Worm (Caenorhabditis elegans): ENCODE results near the gene gldi-9.
A peak's percentile ranks its signal among the peaks of the same experiment; 100 is the strongest.

gldi-9 gene

ce11 chrIII:2785840-2786239 lies 29.7 kb upstream of the gldi-9 start, which contains the start of gene Y71H2AM.20 (continued):
- TF ChIP-seq dve-1 (tag; optimal IDR thresholded peaks at IDR 0.05) (peak; percentile 69), sdc-2 (tag; optimal IDR thresholded peaks at IDR 0.05) (no peak), elt-2 (tag; optimal IDR thresholded peaks at IDR 0.05) (peak; percentile 72), ref-2 (tag; optimal IDR thresholded peaks at IDR 0.05) (peak; percentile 92), hlh-30 (tag; optimal IDR thresholded peaks at IDR 0.05; ENCODE audit: insufficient read depth) (peak; percentile 54)

- no peak for TF ChIP-seq ceh-22 (tag; optimal IDR thresholded peaks at IDR 0.05)
- TF ChIP-seq syd-9 (tag; optimal IDR thresholded peaks at IDR 0.05), result no peak
- TF ChIP-seq ceh-48 (tag; optimal IDR thresholded peaks at IDR 0.05), result no peak
- TF ChIP-seq nhr-232 (tag; optimal IDR thresholded peaks at IDR 0.05), result no peak
- no peak for TF ChIP-seq tbx-7 (tag; optimal IDR thresholded peaks at IDR 0.05)
- TF ChIP-seq unc-3 (GFP tag; conservative IDR thresholded peaks at IDR 0.05), result no peak
- TF ChIP-seq unc-3 (tag; optimal IDR thresholded peaks at IDR 0.05), result no peak
- TF ChIP-seq T23F11.4 (GFP tag; optimal IDR thresholded peaks at IDR 0.05), result no peak
- TF ChIP-seq pax-1 (tag; optimal IDR thresholded peaks at IDR 0.05), result no peak
- TF ChIP-seq gmeb-2 (tag; optimal IDR thresholded peaks at IDR 0.05), result no peak
- no peak for TF ChIP-seq Y22D7AL.16 (tag; optimal IDR thresholded peaks at IDR 0.05)
- TF ChIP-seq pag-3 (tag; optimal IDR thresholded peaks at IDR 0.05; ENCODE audit: borderline replicate concordance), result no peak
- no peak for TF ChIP-seq pros-1 (tag; optimal IDR thresholded peaks at IDR 0.05)
- TF ChIP-seq tbx-2 (tag; optimal IDR thresholded peaks at IDR 0.05), result no peak
- TF ChIP-seq K02D7.2 (tag; optimal IDR thresholded peaks at IDR 0.05), result no peak
- no peak for TF ChIP-seq fkh-10 (GFP tag; optimal IDR thresholded peaks at IDR 0.05)
- no peak for TF ChIP-seq ahr-1 (tag; optimal IDR thresholded peaks at IDR 0.05)
- no peak for TF ChIP-seq sdc-2 (tag; optimal IDR thresholded peaks at IDR 0.05)
- TF ChIP-seq ztf-16 (tag; optimal IDR thresholded peaks at IDR 0.05), result no peak
- TF ChIP-seq dmd-4 (tag; optimal IDR thresholded peaks at IDR 0.05; ENCODE audit: borderline replicate concordance), result no peak
Measured at ce11 chrIII:2781833-2782232, 25.7 kb upstream of the gldi-9 start.

- TF ChIP-seq nfya-1 (tag; optimal IDR thresholded peaks at IDR 0.05) (peak; percentile 15), ceh-34 (tag; optimal IDR thresholded peaks at IDR 0.05) (no peak)
Measured at ce11 chrIII:2780793-2781192, 24.6 kb upstream of the gldi-9 start, which contains the start of gene Y71H2AM.6. TSS of gene Y71H2AM.6 (plus strand) at chrIII:2781056.

- peak; percentile 99 for TF ChIP-seq ceh-48 (tag; optimal IDR thresholded peaks at IDR 0.05)
- TF ChIP-seq hlh-13 (GFP tag; optimal IDR thresholded peaks at IDR 0.05), result no peak
Measured at ce11 chrIII:2780283-2780682, 24.1 kb upstream of the gldi-9 start.

- no peak for TF ChIP-seq sox-4 (tag; optimal IDR thresholded peaks at IDR 0.05)
- TF ChIP-seq elt-4 (tag; optimal IDR thresholded peaks at IDR 0.05), result peak; percentile 59
Measured at ce11 chrIII:2778655-2779054, 22.5 kb upstream of the gldi-9 start, which contains the start of gene laf-1. TSS of gene laf-1 (minus strand) at chrIII:2779053.

- TF ChIP-seq npax-4 (tag; optimal IDR thresholded peaks at IDR 0.05) (no peak), ceh-22 (tag; optimal IDR thresholded peaks at IDR 0.05) (no peak), fax-1 (tag; optimal IDR thresholded peaks at IDR 0.05) (no peak), lin-11 (tag; optimal IDR thresholded peaks at IDR 0.05) (no peak), tbx-7 (tag; optimal IDR thresholded peaks at IDR 0.05) (no peak), ceh-6 (GFP tag; optimal IDR thresholded peaks at IDR 0.05) (no peak), ztf-16 (tag; optimal IDR thresholded peaks at IDR 0.05) (no peak), ceh-45 (GFP tag; IDR thresholded peaks at IDR 0.05) (no peak)
Measured at ce11 chrIII:2770752-2771151, 14.6 kb upstream of the gldi-9 start.

Data from whole organism, late embryonic.